Fruit fly (Drosophila melanogaster) whole organism, pupa: Measurements from ENCODE around the gene Lectin-galC1.

Experiments
- CG10348 ChIP-seq: fragments of 200-800 bp; sonication (Bioruptor generic); IDR thresholded peaks from 2 replicates; pipeline ENCODE4 v1.3.6; 2022; ENCODE audit warnings: missing biosample characterization, missing genetic modification characterization
- CG17806 ChIP-seq: fragments of 200-800 bp; sonication (Bioruptor generic); optimal IDR thresholded peaks from 2 replicates; lab custom pipeline; 2018; ENCODE audit warnings: missing biosample characterization, mild to moderate bottlenecking, missing genetic modification characterization, moderate library complexity
- CG32121 ChIP-seq: fragments of 200-800 bp; sonication (Bioruptor generic); IDR thresholded peaks from 2 replicates; pipeline ENCODE4 v1.3.6; 2022; ENCODE audit warnings: missing biosample characterization, missing genetic modification characterization
- Ets98B ChIP-seq: fragments of 200-800 bp; sonication (Bioruptor generic); IDR thresholded peaks from 2 replicates; pipeline ENCODE4 v1.3.6; 2022; ENCODE audit warnings: missing biosample characterization, missing genetic modification characterization
- Pif1B ChIP-seq: fragments of 200-800 bp; sonication (Bioruptor generic); optimal IDR thresholded peaks from 3 replicates; lab custom pipeline; 2016; ENCODE audit warnings: missing biosample characterization, missing genetic modification characterization
- gl ChIP-seq: fragments of 200-800 bp; sonication (Bioruptor generic); optimal IDR thresholded peaks from 2 replicates; lab custom pipeline; 2018; ENCODE audit warnings: missing biosample characterization, mild to moderate bottlenecking, missing genetic modification characterization
- rn ChIP-seq: fragments of 200-800 bp; sonication (Bioruptor generic); IDR thresholded peaks from 2 replicates; pipeline ENCODE4 v1.3.6; 2022; ENCODE audit warnings: missing biosample characterization, missing genetic modification characterization

DNA sequence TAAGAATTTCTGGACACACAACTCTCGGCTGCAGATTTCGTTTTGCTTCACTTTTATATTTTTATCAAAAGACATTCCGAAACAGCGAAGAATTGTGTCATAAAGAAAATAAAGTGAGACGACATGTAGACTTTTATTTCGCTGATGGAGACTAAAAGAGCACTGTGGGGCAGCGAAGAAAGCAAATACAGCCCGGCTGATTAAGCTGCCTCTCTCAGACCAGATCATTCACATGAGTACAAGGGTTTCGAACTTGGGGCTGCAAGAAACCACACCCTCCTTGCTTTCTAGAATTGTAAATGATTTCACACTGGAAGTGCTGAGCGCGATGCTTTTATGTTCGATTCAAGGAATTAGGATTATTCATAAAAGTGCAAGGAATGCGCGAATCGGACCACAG lies 7.9 kb downstream of the Lectin-galC1 start:
- TF ChIP-seq Ets98B (GFP tag; lab: Robert Waterston, UW): no peak
- TF ChIP-seq Pif1B: no peak
- no peak for TF ChIP-seq CG10348 (GFP tag; lab: Robert Waterston, UW)
- peak; percentile 26 for TF ChIP-seq gl
- TF ChIP-seq CG32121: no peak
- no peak for TF ChIP-seq rn (GFP tag; lab: Robert Waterston, UW)
- TF ChIP-seq CG17806 (tag; lab: Kevin White, UChicago): no peak
